Worm (Caenorhabditis elegans) whole organism, early embryonic: ENCODE measurements around the gene srx-16.

Experiments
- F13C5.2 ChIP-seq: sonication (generic microtip); optimal IDR thresholded peaks from 2 replicates; lab custom pipeline; 2017; ENCODE audit warnings: mild to moderate bottlenecking, missing genetic modification characterization, inconsistent platforms, missing compliant biosample characterization
- ama-1 ChIP-seq: fragments of 150-350 bp; optimal IDR thresholded peaks from 2 replicates; lab custom pipeline; 2014
- ceh-13 ChIP-seq: fragments of 200-800 bp; sonication (Bioruptor generic); optimal IDR thresholded peaks from 2 replicates; lab custom pipeline; 2018; ENCODE audit warnings: mild to moderate bottlenecking, missing genetic modification characterization, missing compliant biosample characterization
- ets-7 ChIP-seq: sonication (generic microtip); optimal IDR thresholded peaks from 2 replicates; lab custom pipeline; 2016; ENCODE audit warnings: missing genotype, missing genetic modification characterization, missing compliant biosample characterization
- flt-1 ChIP-seq: fragments of 200-800 bp; sonication (Bioruptor generic); IDR thresholded peaks from 2 replicates; pipeline ENCODE4 v1.3.6; 2022; ENCODE audit warnings: missing genetic modification characterization, missing compliant biosample characterization
- hmbx-1 ChIP-seq: sonication (generic microtip); optimal IDR thresholded peaks from 2 replicates; lab custom pipeline; 2016; ENCODE audit warnings: mild to moderate bottlenecking, missing genetic modification characterization, missing compliant biosample characterization
- pes-1 ChIP-seq: fragments of 200-800 bp; sonication (Bioruptor generic); IDR thresholded peaks from 2 replicates; pipeline ENCODE4 v1.3.6; 2022; ENCODE audit warnings: missing genetic modification reagents, missing genetic modification characterization, missing compliant biosample characterization
- tbx-11 ChIP-seq: fragments of 200-800 bp; sonication (Bioruptor generic); IDR thresholded peaks from 2 replicates; pipeline ENCODE4 v1.3.6; 2022; ENCODE audit warnings: missing genetic modification characterization, missing compliant biosample characterization

DNA sequence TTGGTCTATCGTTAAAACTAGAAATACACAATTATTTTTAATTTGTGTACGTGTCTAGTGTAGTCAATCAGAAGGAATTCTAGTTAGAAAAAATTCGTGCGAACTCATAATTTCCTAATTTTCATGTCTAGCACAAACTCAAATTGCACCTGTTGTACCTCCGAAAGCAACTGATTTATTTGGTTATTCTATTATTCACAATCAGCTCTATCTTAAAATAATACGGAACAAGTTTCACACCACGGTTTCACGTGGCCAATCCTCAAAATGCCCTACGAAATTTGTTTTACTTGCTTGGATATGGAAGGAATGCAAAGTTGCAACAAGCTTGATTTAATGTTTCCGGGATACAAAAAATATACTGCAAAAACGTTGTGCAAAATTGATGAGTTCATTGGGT, 36.5 kb downstream of the srx-16 start, which contains the start of gene srw-127:
- TF ChIP-seq tbx-11, result no peak
- TF ChIP-seq F13C5.2 (tag; lab: Kevin White, UChicago), result no peak
- TF ChIP-seq ama-1 (lab: Kevin White, UChicago), result no peak
- no peak for TF ChIP-seq ets-7 (tag; lab: Kevin White, UChicago)
- TF ChIP-seq flt-1 (GFP tag; lab: Robert Waterston, UW), result no peak
- no peak for TF ChIP-seq hmbx-1 (tag; lab: Kevin White, UChicago)
- TF ChIP-seq ceh-13 (GFP tag; lab: Kevin White, UChicago), result no peak
- TF ChIP-seq pes-1, result no peak
